Worm (Caenorhabditis elegans) whole organism, L2 larva: ENCODE data around the gene clec-32.

Experiments used
- ama-1 ChIP-seq: fragments of 150-350 bp; optimal IDR thresholded peaks from 2 replicates; lab custom pipeline; 2018; ENCODE audit warnings: inconsistent platforms
- egl-27 ChIP-seq: sonication (generic microtip); optimal IDR thresholded peaks from 3 replicates; lab custom pipeline; 2017; ENCODE audit warnings: missing biosample characterization, missing genetic modification reagents, missing genetic modification characterization
- fos-1 ChIP-seq: fragments of 150-350 bp; optimal IDR thresholded peaks from 2 replicates; lab custom pipeline; 2014; ENCODE audit warnings: missing biosample characterization, missing genetic modification characterization
- nhr-11 ChIP-seq: fragments of 150-350 bp; optimal IDR thresholded peaks from 2 replicates; lab custom pipeline; 2014; ENCODE audit warnings: missing biosample characterization, missing genetic modification characterization
- peb-1 ChIP-seq: fragments of 150-350 bp; optimal IDR thresholded peaks from 2 replicates; lab custom pipeline; 2014; ENCODE audit warnings: missing biosample characterization, missing genetic modification characterization
- skn-1 ChIP-seq: sonication (generic microtip); optimal IDR thresholded peaks from 2 replicates; lab custom pipeline; 2017; ENCODE audit warnings: missing biosample characterization, missing genetic modification characterization

DNA sequence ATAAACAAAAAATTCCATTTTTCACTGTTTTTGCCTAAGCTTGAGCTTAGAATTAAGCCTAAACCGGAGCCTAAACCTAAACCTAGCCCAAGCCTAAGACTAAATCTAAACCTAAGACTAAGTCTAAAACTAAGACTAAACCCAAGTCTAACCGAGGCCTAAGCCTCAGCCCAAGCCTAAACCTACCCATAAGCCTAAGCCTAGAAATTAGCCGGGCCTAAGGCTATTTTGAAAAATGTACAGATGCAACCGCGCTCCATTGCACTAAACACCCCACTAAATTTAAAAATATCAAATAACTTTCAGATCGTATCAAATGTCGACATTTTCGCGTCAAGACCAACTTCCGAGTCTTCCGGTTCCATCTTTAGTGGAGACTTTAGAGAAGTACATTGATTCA lies 46.4 kb downstream of the clec-32 start, which contains the start of gene T20B3.1:
- no peak for TF ChIP-seq fos-1
- no peak for TF ChIP-seq peb-1 (tag; lab: Kevin White, UChicago)
- no peak for TF ChIP-seq egl-27 (tag; lab: Kevin White, UChicago)
- TF ChIP-seq nhr-11, result no peak
- no peak for TF ChIP-seq skn-1 (tag; lab: Kevin White, UChicago)
- TF ChIP-seq ama-1 (lab: Kevin White, UChicago), result no peak
